Worm (Caenorhabditis elegans) whole organism, mixed stage, embryonic: Measurements from ENCODE around the gene F23A7.5.

Experiments used
- M03D4.4 ChIP-seq: sonication (generic microtip); optimal IDR thresholded peaks from 2 replicates; lab custom pipeline; 2017; ENCODE audit warnings: mild to moderate bottlenecking, missing genetic modification characterization, missing compliant biosample characterization
- ceh-43 ChIP-seq: fragments of 200-800 bp; sonication (Bioruptor generic); optimal IDR thresholded peaks from 2 replicates; lab custom pipeline; 2018; ENCODE audit warnings: mild to moderate bottlenecking, missing genetic modification characterization, moderate library complexity, missing compliant biosample characterization
- cnd-1 ChIP-seq: fragments of 200-800 bp; sonication (Bioruptor generic); optimal IDR thresholded peaks from 2 replicates; lab custom pipeline; 2018; ENCODE audit warnings: mild to moderate bottlenecking, missing genetic modification characterization, missing compliant biosample characterization
- drap-1 ChIP-seq: fragments of 200-800 bp; sonication (Bioruptor generic); optimal IDR thresholded peaks from 3 replicates; lab custom pipeline; 2018; ENCODE audit warnings: mild to moderate bottlenecking, missing genetic modification characterization, missing compliant biosample characterization
- elt-3 ChIP-seq: fragments of 150-350 bp; optimal IDR thresholded peaks from 2 replicates; lab custom pipeline; 2014; ENCODE audit warnings: missing biosample characterization, missing genetic modification characterization
- ham-2 ChIP-seq: fragments of 200-800 bp; sonication (Bioruptor generic); optimal IDR thresholded peaks from 2 replicates; lab custom pipeline; 2018; ENCODE audit warnings: mild to moderate bottlenecking, missing genetic modification characterization, missing compliant biosample characterization
- mls-2 ChIP-seq: sonication (generic microtip); optimal IDR thresholded peaks from 2 replicates; lab custom pipeline; 2016; ENCODE audit warnings: mild to moderate bottlenecking, missing genetic modification characterization, moderate library complexity, missing compliant biosample characterization
- nhr-12 ChIP-seq: fragments of 150-350 bp; optimal IDR thresholded peaks from 2 replicates; lab custom pipeline; 2014; ENCODE audit warnings: missing biosample characterization, missing genetic modification characterization
- tbx-8 ChIP-seq: fragments of 200-800 bp; sonication (Bioruptor generic); optimal IDR thresholded peaks from 2 replicates; lab custom pipeline; 2018; ENCODE audit warnings: mild to moderate bottlenecking, missing genetic modification characterization, moderate library complexity, missing compliant biosample characterization
- unc-39 ChIP-seq: fragments of 150-350 bp; optimal IDR thresholded peaks from 2 replicates; lab custom pipeline; 2014; ENCODE audit warnings: missing biosample characterization, missing genetic modification characterization
- unc-62 ChIP-seq: fragments of 150-350 bp; optimal IDR thresholded peaks from 2 replicates; lab custom pipeline; 2014; ENCODE audit warnings: missing biosample characterization, missing genetic modification reagents, missing genetic modification characterization
- ztf-11 ChIP-seq: fragments of 150-350 bp; optimal IDR thresholded peaks from 2 replicates; lab custom pipeline; 2014; ENCODE audit warnings: missing biosample characterization, missing genetic modification characterization

ce11 chrX:16210518-16210917 lies 18.2 kb upstream of the F23A7.5 start, which contains the start of gene R11.4:
- no peak for TF ChIP-seq drap-1 (GFP tag; lab: Kevin White, UChicago)
- no peak for TF ChIP-seq M03D4.4 (tag; lab: Kevin White, UChicago)
- no peak for TF ChIP-seq mls-2
- no peak for TF ChIP-seq unc-62 (GFP tag; lab: Kevin White, UChicago)
- TF ChIP-seq ham-2 (GFP tag; lab: Kevin White, UChicago), result no peak
- TF ChIP-seq elt-3, result no peak
- TF ChIP-seq cnd-1 (tag; lab: Kevin White, UChicago), result no peak
- TF ChIP-seq unc-39 (tag; lab: Kevin White, UChicago), result no peak
- no peak for TF ChIP-seq ceh-43
- TF ChIP-seq tbx-8 (GFP tag; lab: Kevin White, UChicago), result no peak
- no peak for TF ChIP-seq nhr-12
- no peak for TF ChIP-seq ztf-11
